Fruit fly (Drosophila melanogaster) whole organism, adult: Measurements from ENCODE around the gene Srp54k.

ENCODE experiments used
- CG11617 ChIP-seq: fragments of 200-800 bp; sonication (Bioruptor generic); optimal IDR thresholded peaks from 2 replicates; lab custom pipeline; 2017; ENCODE audit warnings: mild to moderate bottlenecking, missing biosample characterization, missing genetic modification reagents, missing genetic modification characterization
- CG12768 ChIP-seq: fragments of 200-800 bp; sonication (Bioruptor generic); optimal IDR thresholded peaks from 2 replicates; lab custom pipeline; 2017; ENCODE audit warnings: missing biosample characterization, missing genetic modification characterization, mild to moderate bottlenecking, moderate library complexity, missing genetic modification reagents
- CG14711 ChIP-seq: fragments of 200-800 bp; sonication (Bioruptor generic); optimal IDR thresholded peaks from 2 replicates; lab custom pipeline; 2018; ENCODE audit warnings: missing biosample characterization, mild to moderate bottlenecking, missing genetic modification characterization, moderate library complexity
- CG1620 ChIP-seq: fragments of 200-800 bp; sonication (Bioruptor generic); optimal IDR thresholded peaks from 2 replicates; lab custom pipeline; 2016; ENCODE audit warnings: missing biosample characterization, missing genetic modification characterization
- CG33017 ChIP-seq: fragments of 200-800 bp; sonication (Bioruptor generic); optimal IDR thresholded peaks from 2 replicates; lab custom pipeline; 2018; ENCODE audit warnings: missing biosample characterization, mild to moderate bottlenecking, missing genetic modification characterization, moderate library complexity
- CG5204 ChIP-seq: fragments of 200-800 bp; sonication (Bioruptor generic); optimal IDR thresholded peaks from 2 replicates; lab custom pipeline; 2016; ENCODE audit warnings: missing biosample characterization, missing genetic modification characterization
- CG7045 ChIP-seq: fragments of 200-800 bp; sonication (Bioruptor generic); optimal IDR thresholded peaks from 2 replicates; lab custom pipeline; 2017; ENCODE audit warnings: missing biosample characterization, mild to moderate bottlenecking, missing genetic modification characterization
- CG7101 ChIP-seq: fragments of 200-800 bp; sonication (Bioruptor generic); optimal IDR thresholded peaks from 2 replicates; lab custom pipeline; 2018; ENCODE audit warnings: missing biosample characterization, mild to moderate bottlenecking, missing genetic modification characterization, moderate library complexity
- Clk ChIP-seq: fragments of 200-800 bp; sonication (Bioruptor generic); optimal IDR thresholded peaks from 2 replicates; lab custom pipeline; 2017; ENCODE audit warnings: missing biosample characterization, missing genetic modification characterization
- Crg-1 ChIP-seq: fragments of 200-800 bp; sonication (Bioruptor generic); optimal IDR thresholded peaks from 2 replicates; lab custom pipeline; 2016; ENCODE audit warnings: missing biosample characterization, missing genetic modification characterization
- Hr96 ChIP-seq: fragments of 200-800 bp; sonication (Bioruptor generic); optimal IDR thresholded peaks from 2 replicates; lab custom pipeline; 2016; ENCODE audit warnings: missing biosample characterization, missing genetic modification characterization
- Mnt ChIP-seq: fragments of 200-800 bp; sonication (Bioruptor generic); optimal IDR thresholded peaks from 2 replicates; lab custom pipeline; 2016; ENCODE audit warnings: missing biosample characterization, mild to moderate bottlenecking, missing genetic modification characterization
- bab1 ChIP-seq: fragments of 200-800 bp; sonication (Bioruptor generic); optimal IDR thresholded peaks from 3 replicates; lab custom pipeline; 2019; ENCODE audit warnings: missing biosample characterization, mild to moderate bottlenecking, missing genetic modification characterization, moderate library complexity
- cic ChIP-seq: fragments of 200-800 bp; sonication (Bioruptor generic); optimal IDR thresholded peaks from 2 replicates; lab custom pipeline; 2017; ENCODE audit warnings: missing biosample characterization, mild to moderate bottlenecking, missing genetic modification characterization, moderate library complexity
- cnc ChIP-seq, 2 experiments: fragments of >200 bp; optimal IDR thresholded peaks; 2 replicates each; lab custom pipeline; 2017
- kay ChIP-seq: fragments of 200-800 bp; sonication (Bioruptor generic); peaks from one replicate; lab custom pipeline; 2016; ENCODE audit warnings: missing biosample characterization, missing genetic modification characterization, borderline replicate concordance
- ovo ChIP-seq: fragments of 200-800 bp; sonication (Bioruptor generic); optimal IDR thresholded peaks from 2 replicates; lab custom pipeline; 2016; ENCODE audit warnings: missing biosample characterization, missing genetic modification characterization
- pad ChIP-seq: fragments of 200-800 bp; sonication (Bioruptor generic); optimal IDR thresholded peaks from 3 replicates; lab custom pipeline; 2017; ENCODE audit warnings: missing biosample characterization, missing genetic modification characterization, mild to moderate bottlenecking, moderate library complexity, missing genetic modification reagents
- tj ChIP-seq: fragments of 200-800 bp; sonication (Bioruptor generic); optimal IDR thresholded peaks from 3 replicates; lab custom pipeline; 2017; ENCODE audit warnings: missing biosample characterization, mild to moderate bottlenecking, missing genetic modification characterization, moderate library complexity
- toe ChIP-seq: fragments of 200-800 bp; sonication (Bioruptor generic); optimal IDR thresholded peaks from 2 replicates; lab custom pipeline; 2016; ENCODE audit warnings: missing biosample characterization, missing genetic modification characterization

Gene Srp54k

dm6 chr3L:5180179-5180578 lies 27.7 kb downstream of the Srp54k start:
- TF ChIP-seq cic (GFP tag; lab: Kevin White, UChicago), result peak; percentile 39
- no peak for TF ChIP-seq pad (GFP tag; lab: Kevin White, UChicago)
- TF ChIP-seq kay (GFP tag; lab: Kevin White, UChicago), result no peak
- TF ChIP-seq CG12768 (GFP tag; lab: Kevin White, UChicago), result peak; percentile 51
- TF ChIP-seq tj (GFP tag; lab: Kevin White, UChicago), result peak; percentile 40
- TF ChIP-seq CG7101 (tag; lab: Kevin White, UChicago), result no peak
- no peak for TF ChIP-seq CG11617 (GFP tag; lab: Kevin White, UChicago)
- peak; percentile 15 for TF ChIP-seq Mnt

DNA sequence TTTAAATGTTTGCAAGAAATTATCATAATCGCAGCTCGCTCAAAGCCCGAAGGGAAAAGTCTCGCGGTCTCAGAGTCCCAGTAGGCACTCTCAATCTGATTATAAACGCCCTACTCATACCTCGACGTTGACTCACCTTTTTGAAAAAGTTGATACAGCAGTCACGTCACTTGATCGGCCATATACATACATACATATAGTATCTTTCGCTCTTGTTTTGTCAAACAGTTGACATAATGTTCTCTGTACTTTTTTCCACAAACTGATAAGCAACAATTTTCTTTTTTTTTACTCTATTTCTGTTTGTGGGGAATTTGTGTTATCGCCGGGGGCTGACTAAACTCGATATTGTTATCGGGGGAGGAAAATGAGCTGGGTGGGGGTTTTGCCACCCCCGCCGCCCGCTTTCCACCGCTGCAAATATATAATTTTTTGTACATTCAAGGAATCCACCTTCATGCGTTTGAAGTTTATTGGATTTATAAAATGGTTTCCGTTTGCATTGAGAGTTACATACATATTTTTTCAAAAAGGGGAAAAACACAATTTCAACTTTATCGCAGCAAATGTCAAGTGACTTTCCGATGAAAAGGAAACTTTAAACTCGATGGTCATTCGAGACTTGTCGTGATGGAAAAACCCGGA lies 28.6 kb downstream of the Srp54k start:
- TF ChIP-seq kay (GFP tag; lab: Kevin White, UChicago) (peak; percentile 79), cic (GFP tag; lab: Kevin White, UChicago) (peak; percentile 59), CG12768 (GFP tag; lab: Kevin White, UChicago) (peak; percentile 34), pad (GFP tag; lab: Kevin White, UChicago) (no peak), CG7101 (tag; lab: Kevin White, UChicago) (peak; percentile 7)

DNA sequence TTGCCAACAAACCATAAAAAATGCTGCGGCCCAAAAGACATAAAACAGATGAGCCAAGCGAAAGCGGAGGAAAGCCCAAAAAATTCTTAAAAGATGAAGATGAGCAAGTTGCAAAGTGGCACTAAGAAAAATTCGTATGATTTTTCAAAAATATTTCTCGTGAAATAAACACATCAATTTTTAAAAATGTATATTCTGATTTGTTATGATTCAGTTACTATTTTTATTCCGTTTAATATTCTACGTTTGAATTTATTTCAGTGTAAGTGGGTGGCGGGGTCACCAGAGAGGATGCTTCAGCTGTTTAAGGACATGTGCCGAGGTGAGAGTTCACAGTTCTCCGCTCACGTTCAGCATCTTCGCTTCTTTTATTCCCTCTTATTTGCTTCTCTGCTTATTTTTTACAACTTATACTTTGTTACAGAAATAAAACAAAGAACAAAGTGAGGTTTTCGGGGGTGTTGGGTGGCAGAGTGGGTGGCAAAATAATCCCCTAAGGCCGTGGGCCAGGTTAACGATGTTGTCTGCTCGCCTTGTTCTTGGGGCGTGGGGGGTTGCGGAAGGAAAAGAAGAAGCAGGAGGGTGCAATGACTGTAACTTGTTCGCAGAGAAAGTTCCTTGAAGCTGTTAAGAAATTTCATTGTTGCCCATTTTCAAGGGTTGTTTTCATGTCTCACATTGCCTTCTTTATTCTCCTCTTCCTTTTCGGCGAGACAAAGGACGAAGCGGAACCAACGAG lies 29.9 kb downstream of the Srp54k start:
- TF ChIP-seq CG11617 (GFP tag; lab: Kevin White, UChicago) (no peak), Hr96 (GFP tag; lab: Kevin White, UChicago) (no peak), Crg-1 (GFP tag; lab: Kevin White, UChicago) (no peak), CG1620 (no peak), bab1 (GFP tag; lab: Kevin White, UChicago) (no peak), cic (GFP tag; lab: Kevin White, UChicago) (no peak), CG7045 (no peak), CG7101 (tag; lab: Kevin White, UChicago) (no peak), Clk (no peak), pad (GFP tag; lab: Kevin White, UChicago) (no peak), toe (no peak), kay (GFP tag; lab: Kevin White, UChicago) (no peak), Mnt (no peak)

dm6 chr3L:5182994-5183566 lies 30.6 kb downstream of the Srp54k start:
- TF ChIP-seq CG11617 (GFP tag; lab: Kevin White, UChicago), result no peak
- TF ChIP-seq Mnt, result no peak
- TF ChIP-seq CG12768 (GFP tag; lab: Kevin White, UChicago), result no peak
- TF ChIP-seq pad (GFP tag; lab: Kevin White, UChicago), result no peak
- TF ChIP-seq kay (GFP tag; lab: Kevin White, UChicago), result no peak
- TF ChIP-seq CG33017 (tag; lab: Kevin White, UChicago), result no peak
- TF ChIP-seq Hr96 (GFP tag; lab: Kevin White, UChicago), result no peak
- TF ChIP-seq toe, result no peak
- TF ChIP-seq ovo (GFP tag; lab: Kevin White, UChicago), result no peak
- no peak for TF ChIP-seq Clk
- no peak for TF ChIP-seq CG7101 (tag; lab: Kevin White, UChicago)
- no peak for TF ChIP-seq CG5204 (GFP tag; lab: Kevin White, UChicago)
- TF ChIP-seq CG1620, result no peak
- no peak for TF ChIP-seq CG14711 (tag; lab: Kevin White, UChicago)
- no peak for TF ChIP-seq tj (GFP tag; lab: Kevin White, UChicago)
- no peak for TF ChIP-seq CG7045
- TF ChIP-seq Crg-1 (GFP tag; lab: Kevin White, UChicago), result no peak
- TF ChIP-seq cnc (optimal IDR thresholded peaks at IDR 0.05; lab: Kevin White, UChicago), result no peak
- no peak for TF ChIP-seq cic (GFP tag; lab: Kevin White, UChicago)

DNA sequence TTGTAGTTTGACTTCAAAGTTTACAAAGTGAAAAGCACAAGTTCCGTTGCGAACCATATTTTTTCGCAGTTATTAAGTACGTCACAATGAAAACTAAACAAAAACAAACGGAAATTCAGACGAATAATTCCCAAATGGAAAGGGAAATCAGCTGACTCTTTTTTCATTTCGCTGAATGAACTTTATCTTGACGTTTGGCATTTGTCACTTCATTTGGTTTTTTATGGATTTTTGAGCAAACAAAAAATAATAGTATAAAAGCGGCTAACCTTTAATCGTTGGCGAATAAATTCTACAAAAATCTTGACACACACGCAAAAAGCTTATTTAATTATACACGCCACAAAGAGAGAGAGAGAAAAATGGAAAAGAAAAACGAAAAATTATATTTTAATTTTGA lies 31.2 kb downstream of the Srp54k start:
- peak; percentile 95 for TF ChIP-seq kay (GFP tag; lab: Kevin White, UChicago)
- no peak for TF ChIP-seq CG12768 (GFP tag; lab: Kevin White, UChicago)

DNA sequence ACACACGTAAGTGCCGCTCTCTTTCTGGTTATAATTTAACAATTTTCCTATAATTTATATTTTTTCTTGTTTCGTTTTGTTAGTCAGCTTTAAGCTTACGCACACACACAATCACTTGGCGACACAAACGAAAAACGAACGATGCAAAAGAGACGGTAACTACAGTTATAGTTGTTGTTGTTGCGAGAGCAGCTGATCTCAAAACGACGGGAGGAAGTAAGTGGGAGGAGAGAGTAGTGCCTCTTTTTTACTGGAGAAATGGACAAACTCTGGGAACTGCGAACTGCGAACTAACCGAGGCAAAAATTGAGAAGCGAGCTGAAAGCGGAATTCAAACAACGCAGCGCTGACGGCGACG lies 32.0 kb downstream of the Srp54k start:
- TF ChIP-seq ovo (GFP tag; lab: Kevin White, UChicago) (peak; percentile 53), kay (GFP tag; lab: Kevin White, UChicago) (peak; percentile 51), tj (GFP tag; lab: Kevin White, UChicago) (no peak)
